Worm (Caenorhabditis elegans) whole organism, L3 larva: ENCODE results near the gene pbo-5.

ENCODE experiments used
- lin-39 ChIP-seq: fragments of 150-350 bp; optimal IDR thresholded peaks from 2 replicates; lab custom pipeline; 2018; ENCODE audit warnings: missing biosample characterization, missing genetic modification reagents, missing genetic modification characterization
- nhr-11 ChIP-seq: fragments of 150-350 bp; optimal IDR thresholded peaks from 2 replicates; lab custom pipeline; 2014; ENCODE audit warnings: missing biosample characterization, missing genetic modification characterization
- pha-4 ChIP-seq: fragments of 150-350 bp; optimal IDR thresholded peaks from 2 replicates; lab custom pipeline; 2014; ENCODE audit warnings: missing biosample characterization, missing genetic modification reagents, missing genetic modification characterization
- tbx-2 ChIP-seq: sonication (generic microtip); optimal IDR thresholded peaks from 2 replicates; lab custom pipeline; 2016; ENCODE audit warnings: mild to moderate bottlenecking, missing genetic modification characterization, missing compliant biosample characterization
- zag-1 ChIP-seq: fragments of 150-350 bp; optimal IDR thresholded peaks from 2 replicates; lab custom pipeline; 2014; ENCODE audit warnings: missing biosample characterization, missing genetic modification characterization

DNA sequence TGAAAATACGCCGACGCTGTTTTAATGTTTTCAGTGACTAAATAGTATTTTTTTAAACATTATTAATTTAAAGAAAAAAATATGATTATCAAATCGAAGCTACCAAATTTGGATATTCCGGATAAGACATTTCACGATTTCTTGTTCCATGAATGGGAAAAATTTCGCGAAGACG, 11.3 kb upstream of the pbo-5 start, which contains the start of gene acs-12:
- TF ChIP-seq tbx-2 (tag; lab: Kevin White, UChicago): no peak
- no peak for TF ChIP-seq lin-39 (tag; lab: Kevin White, UChicago)
- no peak for TF ChIP-seq pha-4 (tag; lab: Kevin White, UChicago)
- no peak for TF ChIP-seq nhr-11 (tag; lab: Kevin White, UChicago)
- no peak for TF ChIP-seq zag-1 (tag; lab: Kevin White, UChicago)
